Worm (Caenorhabditis elegans) whole organism, young adult: ENCODE measurements around the gene wdr-46.

Experiments
- B0261.1 ChIP-seq: sonication (generic microtip); optimal IDR thresholded peaks from 2 replicates; lab custom pipeline; 2016; ENCODE audit warnings: mild to moderate bottlenecking, missing genetic modification characterization, moderate library complexity, missing compliant biosample characterization
- B0336.3 ChIP-seq: fragments of 200-800 bp; sonication (Bioruptor generic); IDR thresholded peaks from 2 replicates; pipeline ENCODE4 v1.3.6; 2022; ENCODE audit warnings: missing genetic modification characterization, missing compliant biosample characterization
- C17E4.6 ChIP-seq: fragments of 200-800 bp; sonication (Bioruptor generic); IDR thresholded peaks from 2 replicates; pipeline ENCODE4 v1.3.6; 2022; ENCODE audit warnings: missing genetic modification reagents, missing genetic modification characterization, missing compliant biosample characterization
- F10E7.11 ChIP-seq: sonication (generic microtip); optimal IDR thresholded peaks from 2 replicates; lab custom pipeline; 2017; ENCODE audit warnings: mild to moderate bottlenecking, missing genetic modification characterization, moderate library complexity, missing compliant biosample characterization
- F22D6.2 ChIP-seq: sonication (generic microtip); optimal IDR thresholded peaks from 2 replicates; lab custom pipeline; 2016; ENCODE audit warnings: mild to moderate bottlenecking, missing genetic modification characterization, missing compliant biosample characterization
- F33H1.4 ChIP-seq: fragments of 200-800 bp; sonication (Bioruptor generic); IDR thresholded peaks from 2 replicates; pipeline ENCODE4 v1.3.6; 2022; ENCODE audit warnings: missing genetic modification reagents, missing genetic modification characterization, missing compliant biosample characterization
- F52B5.7 ChIP-seq: sonication (generic microtip); optimal IDR thresholded peaks from 2 replicates; lab custom pipeline; 2016; ENCODE audit warnings: mild to moderate bottlenecking, missing genetic modification characterization, missing compliant biosample characterization
- K12H6.12 ChIP-seq: fragments of 200-800 bp; sonication (Bioruptor generic); optimal IDR thresholded peaks from 2 replicates; lab custom pipeline; 2018; ENCODE audit warnings: mild to moderate bottlenecking, missing genetic modification characterization, missing compliant biosample characterization
- T07F8.4 ChIP-seq: sonication (generic microtip); optimal IDR thresholded peaks from 2 replicates; lab custom pipeline; 2016; ENCODE audit warnings: mild to moderate bottlenecking, missing genetic modification characterization, moderate library complexity, missing compliant biosample characterization
- Y56A3A.18 ChIP-seq: fragments of 200-800 bp; sonication (Bioruptor generic); IDR thresholded peaks from 2 replicates; pipeline ENCODE4 v1.3.6; 2022; ENCODE audit warnings: missing genetic modification reagents, missing genetic modification characterization, missing compliant biosample characterization
- Y79H2A.3 ChIP-seq: fragments of 200-800 bp; sonication (Bioruptor generic); conservative IDR thresholded peaks from 2 replicates; pipeline ENCODE4 v1.3.6; 2022; ENCODE audit warnings: missing genetic modification reagents, missing genetic modification characterization, missing compliant biosample characterization
- aptf-2 ChIP-seq: fragments of 200-800 bp; sonication (Bioruptor generic); conservative IDR thresholded peaks from 2 replicates; pipeline ENCODE4 v1.3.6; 2022; ENCODE audit warnings: missing genetic modification reagents, missing genetic modification characterization, missing compliant biosample characterization
- atf-7 ChIP-seq: sonication (generic microtip); optimal IDR thresholded peaks from 2 replicates; lab custom pipeline; 2017; ENCODE audit warnings: mild to moderate bottlenecking, missing genetic modification characterization, missing compliant biosample characterization
- bed-1 ChIP-seq: fragments of 200-800 bp; sonication (Bioruptor generic); IDR thresholded peaks from 2 replicates; pipeline ENCODE4 v1.3.6; 2022; ENCODE audit warnings: missing genetic modification reagents, missing genetic modification characterization, missing compliant biosample characterization
- bed-2 ChIP-seq: fragments of 200-800 bp; sonication (Bioruptor generic); IDR thresholded peaks from 2 replicates; pipeline ENCODE4 v1.3.6; 2022; ENCODE audit warnings: missing genetic modification reagents, missing genetic modification characterization, missing compliant biosample characterization
- cebp-1 ChIP-seq, 2 experiments: fragments of 200-800 bp in 1 of 2; sonication (Bioruptor generic) in 1 of 2; sonication (generic microtip) in 1 of 2; IDR thresholded peaks in 1 of 2; optimal IDR thresholded peaks in 1 of 2; 2 replicates each; pipeline versions ENCODE4 v1.3.6 to Lab custom; 2017 to 2022; ENCODE audit warnings: missing compliant biosample characterization in 2 of 2, missing genetic modification characterization in 2 of 2, mild to moderate bottlenecking in 1 of 2, missing genetic modification reagents in 1 of 2, moderate library complexity in 1 of 2
- ceh-40 ChIP-seq: fragments of 200-800 bp; sonication (Bioruptor generic); IDR thresholded peaks from 2 replicates; pipeline ENCODE4 v1.3.6; 2022; ENCODE audit warnings: missing genetic modification characterization, missing compliant biosample characterization
- die-1 ChIP-seq: sonication (generic microtip); optimal IDR thresholded peaks from 2 replicates; lab custom pipeline; 2016; ENCODE audit warnings: missing genotype, mild to moderate bottlenecking, missing genetic modification characterization, missing compliant biosample characterization
- dox-1 ChIP-seq: fragments of 200-800 bp; sonication (Bioruptor generic); IDR thresholded peaks from 2 replicates; pipeline ENCODE4 v1.3.6; 2022; ENCODE audit warnings: missing genetic modification reagents, missing genetic modification characterization, missing compliant biosample characterization
- egl-18 ChIP-seq: fragments of 200-800 bp; sonication (Bioruptor generic); IDR thresholded peaks from 2 replicates; pipeline ENCODE4 v1.3.6; 2022; ENCODE audit warnings: missing genetic modification reagents, missing genetic modification characterization, missing compliant biosample characterization
- hrde-1 ChIP-seq: sonication (generic microtip); optimal IDR thresholded peaks from 2 replicates; lab custom pipeline; 2016; ENCODE audit warnings: missing genetic modification characterization, mild to moderate bottlenecking, missing compliant biosample characterization, moderate library complexity, missing genotype, missing genetic modification reagents, borderline replicate concordance
- lin-26 ChIP-seq: fragments of 200-800 bp; sonication (Bioruptor generic); IDR thresholded peaks from 2 replicates; pipeline ENCODE4 v1.3.6; 2022; ENCODE audit warnings: missing genetic modification reagents, missing genetic modification characterization, missing compliant biosample characterization
- lin-54 ChIP-seq: fragments of 200-800 bp; sonication (Bioruptor generic); optimal IDR thresholded peaks from 2 replicates; lab custom pipeline; 2018; ENCODE audit warnings: mild to moderate bottlenecking, missing genetic modification characterization, missing compliant biosample characterization
- lsl-1 ChIP-seq: fragments of 200-800 bp; sonication (Bioruptor generic); optimal IDR thresholded peaks from 2 replicates; lab custom pipeline; 2018; ENCODE audit warnings: mild to moderate bottlenecking, missing genetic modification characterization, moderate library complexity, missing compliant biosample characterization
- madf-10 ChIP-seq: sonication (generic microtip); optimal IDR thresholded peaks from 2 replicates; lab custom pipeline; 2016; ENCODE audit warnings: mild to moderate bottlenecking, missing genetic modification characterization, missing compliant biosample characterization
- madf-6 ChIP-seq: fragments of 200-800 bp; sonication (Bioruptor generic); IDR thresholded peaks from 2 replicates; pipeline ENCODE4 v1.3.6; 2022; ENCODE audit warnings: missing genetic modification reagents, missing genetic modification characterization, missing compliant biosample characterization
- mcd-1 ChIP-seq: fragments of 200-800 bp; sonication (Bioruptor generic); IDR thresholded peaks from 2 replicates; pipeline ENCODE4 v1.3.6; 2022; ENCODE audit warnings: missing genetic modification reagents, missing genetic modification characterization, missing compliant biosample characterization
- mes-4 ChIP-seq: sonication (generic microtip); optimal IDR thresholded peaks from 2 replicates; lab custom pipeline; 2016; ENCODE audit warnings: missing genotype, missing genetic modification characterization, missing compliant biosample characterization
- mxl-1 ChIP-seq: sonication (generic microtip); optimal IDR thresholded peaks from 2 replicates; lab custom pipeline; 2016; ENCODE audit warnings: missing genetic modification characterization, missing compliant biosample characterization
- nfya-1 ChIP-seq: sonication (generic microtip); optimal IDR thresholded peaks from 2 replicates; lab custom pipeline; 2017; ENCODE audit warnings: antibody characterized with exemption, missing compliant biosample characterization, missing genetic modification characterization, borderline replicate concordance; ENCODE audit not compliant: insufficient read depth
- nfya-2 ChIP-seq: fragments of 200-800 bp; sonication (Bioruptor generic); IDR thresholded peaks from 2 replicates; pipeline ENCODE4 v1.3.6; 2022; ENCODE audit warnings: missing genetic modification reagents, missing genetic modification characterization, missing compliant biosample characterization
- nhr-80 ChIP-seq: sonication (generic microtip); optimal IDR thresholded peaks from 2 replicates; lab custom pipeline; 2016; ENCODE audit warnings: missing genetic modification characterization, missing compliant biosample characterization
- nhr-90 ChIP-seq: sonication (generic microtip); optimal IDR thresholded peaks from 2 replicates; lab custom pipeline; 2016; ENCODE audit warnings: missing genotype, mild to moderate bottlenecking, missing genetic modification characterization, missing compliant biosample characterization
- repo-1 ChIP-seq: sonication (generic microtip); optimal IDR thresholded peaks from 2 replicates; lab custom pipeline; 2017; ENCODE audit warnings: mild to moderate bottlenecking, missing genetic modification characterization, missing compliant biosample characterization
- xnd-1 ChIP-seq: sonication (generic microtip); optimal IDR thresholded peaks from 2 replicates; lab custom pipeline; 2016; ENCODE audit warnings: missing genotype, missing genetic modification reagents, missing genetic modification characterization, missing compliant biosample characterization
- zim-3 ChIP-seq: sonication (generic microtip); optimal IDR thresholded peaks from 2 replicates; lab custom pipeline; 2017; ENCODE audit warnings: mild to moderate bottlenecking, missing genetic modification characterization, moderate library complexity, missing compliant biosample characterization
- ztf-22 ChIP-seq: fragments of 200-800 bp; sonication (Bioruptor generic); optimal IDR thresholded peaks from 2 replicates; lab custom pipeline; 2018; ENCODE audit warnings: mild to moderate bottlenecking, missing genetic modification characterization, moderate library complexity, missing compliant biosample characterization
- ztf-6 ChIP-seq: fragments of 200-800 bp; sonication (Bioruptor generic); IDR thresholded peaks from 2 replicates; pipeline ENCODE4 v1.3.6; 2022; ENCODE audit warnings: missing genetic modification reagents, missing genetic modification characterization, missing compliant biosample characterization

wdr-46 gene

ce11 chrIV:12378919-12379318 is 6.9 kb downstream of the wdr-46 start:
- TF ChIP-seq nhr-80 (peak; percentile 67), lin-26 (GFP tag; lab: Robert Waterston, UW) (no peak)

ce11 chrIV:12379784-12380183 is 7.7 kb downstream of the wdr-46 start, which contains the start of gene thn-1:
Gene thn-1 (plus strand): TSS chrIV:12380084.
- TF ChIP-seq zim-3 (no peak), bed-1 (no peak), B0261.1 (tag; lab: Kevin White, UChicago) (no peak), mes-4 (no peak), F52B5.7 (no peak), Y79H2A.3 (GFP tag; lab: Robert Waterston, UW) (no peak), mcd-1 (GFP tag; lab: Robert Waterston, UW) (no peak), atf-7 (tag; lab: Kevin White, UChicago) (no peak), repo-1 (tag; lab: Kevin White, UChicago) (no peak), egl-18 (no peak), hrde-1 (tag; lab: Kevin White, UChicago) (no peak), ztf-22 (GFP tag; lab: Kevin White, UChicago) (no peak), K12H6.12 (tag; lab: Kevin White, UChicago) (no peak), dox-1 (GFP tag; lab: Robert Waterston, UW) (no peak), F33H1.4 (no peak), madf-6 (GFP tag; lab: Robert Waterston, UW) (no peak), die-1 (tag; lab: Kevin White, UChicago) (no peak), B0336.3 (no peak), xnd-1 (tag; lab: Kevin White, UChicago) (no peak), lsl-1 (GFP tag; lab: Kevin White, UChicago) (no peak)

ce11 chrIV:12382864-12383263 is 10.8 kb downstream of the wdr-46 start, which contains the start of gene thn-2:
Gene thn-2 (plus strand): TSS chrIV:12383170.
- TF ChIP-seq lin-54 (GFP tag; lab: Kevin White, UChicago), result no peak
- TF ChIP-seq Y56A3A.18 (GFP tag; lab: Robert Waterston, UW), result no peak
- peak; percentile 25; the same call in 1 of the 2 replicates for TF ChIP-seq dox-1 (GFP tag; lab: Robert Waterston, UW)
- no peak for TF ChIP-seq cebp-1 (GFP tag; IDR thresholded peaks at IDR 0.05; lab: Robert Waterston, UW)
- TF ChIP-seq cebp-1 (tag; optimal IDR thresholded peaks at IDR 0.05; lab: Kevin White, UChicago), result no peak
- TF ChIP-seq mxl-1 (tag; lab: Kevin White, UChicago), result no peak
- peak; percentile 71 for TF ChIP-seq nhr-80

ce11 chrIV:12385061-12385460 is 13.0 kb downstream of the wdr-46 start, which contains the start of gene F28D1.6:
Gene F28D1.6 (minus strand): TSS chrIV:12385161.
- no peak for TF ChIP-seq aptf-2
- TF ChIP-seq F10E7.11, result no peak
- no peak for TF ChIP-seq nfya-2
- TF ChIP-seq ceh-40 (GFP tag; lab: Robert Waterston, UW), result no peak
- no peak for TF ChIP-seq F22D6.2 (tag; lab: Kevin White, UChicago)
- TF ChIP-seq nfya-1 (tag; lab: Kevin White, UChicago), result no peak
- no peak for TF ChIP-seq madf-6 (GFP tag; lab: Robert Waterston, UW)
- no peak for TF ChIP-seq nhr-90
- no peak for TF ChIP-seq C17E4.6 (GFP tag; lab: Robert Waterston, UW)
- TF ChIP-seq ztf-6, result no peak
- no peak for TF ChIP-seq T07F8.4 (tag; lab: Kevin White, UChicago)
- no peak for TF ChIP-seq bed-2
- no peak for TF ChIP-seq madf-10
- no peak for TF ChIP-seq B0261.1 (tag; lab: Kevin White, UChicago)
